Worm (Caenorhabditis elegans): ENCODE measurements around the gene C15H7.3.

C15H7.3 gene

DNA sequence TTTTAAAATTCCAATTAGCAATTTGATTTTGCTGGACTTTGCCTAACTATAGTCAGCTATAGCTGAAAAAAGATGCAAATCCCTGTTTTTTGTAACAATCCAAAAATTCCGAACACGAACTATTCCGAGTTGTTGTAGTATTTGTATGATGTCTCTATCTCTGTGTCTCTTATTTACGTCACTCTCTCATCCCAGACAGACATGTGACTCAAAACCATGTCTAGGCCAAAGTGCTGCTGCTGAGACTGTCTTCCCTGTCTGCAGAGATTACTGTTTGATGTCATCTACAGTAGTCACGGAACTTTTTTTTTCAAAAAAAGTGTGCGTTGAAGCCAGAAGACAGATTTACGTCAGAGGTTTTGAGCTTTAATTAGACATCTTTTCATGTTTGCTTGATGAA lies 14.5 kb upstream of the C15H7.3 start (continued):
- no peak for TF ChIP-seq nhr-237 (tag; optimal IDR thresholded peaks at IDR 0.05)
- TF ChIP-seq ceh-90 (tag; optimal IDR thresholded peaks at IDR 0.05): no peak
- no peak for TF ChIP-seq snpc-4 (tag; optimal IDR thresholded peaks at IDR 0.05)
- no peak for TF ChIP-seq swsn-7 (tag; optimal IDR thresholded peaks at IDR 0.05)
- TF ChIP-seq snu-23 (GFP tag; optimal IDR thresholded peaks at IDR 0.05): peak; percentile 44
- TF ChIP-seq nhr-77 (tag; optimal IDR thresholded peaks at IDR 0.05): no peak
- no peak for TF ChIP-seq unc-86 (tag; optimal IDR thresholded peaks at IDR 0.05)
- TF ChIP-seq lin-14 (GFP tag; optimal IDR thresholded peaks at IDR 0.05): peak; percentile 38
- TF ChIP-seq lin-13 (GFP tag; optimal IDR thresholded peaks at IDR 0.05): peak; percentile 55
- TF ChIP-seq dpl-1 (GFP tag; optimal IDR thresholded peaks at IDR 0.05): peak in 1 of 3 experiments; percentile 22
- TF ChIP-seq lin-35 (GFP tag; optimal IDR thresholded peaks at IDR 0.05): peak in 1 of 2 experiments; percentile 72
- TF ChIP-seq nhr-90 (tag; optimal IDR thresholded peaks at IDR 0.05; ENCODE audit: poor library complexity): peak; percentile 47
- TF ChIP-seq ets-5 (GFP tag; IDR thresholded peaks at IDR 0.05): no peak
- TF ChIP-seq fos-1 (tag; optimal IDR thresholded peaks at IDR 0.05): no peak
- TF ChIP-seq ceh-8 (GFP tag; optimal IDR thresholded peaks at IDR 0.05): no peak
- TF ChIP-seq nhr-12 (tag; optimal IDR thresholded peaks at IDR 0.05): no peak
- no peak for TF ChIP-seq unc-98 (GFP tag; IDR thresholded peaks at IDR 0.05)
- TF ChIP-seq xbp-1 (tag; optimal IDR thresholded peaks at IDR 0.05): peak; percentile 14
- TF ChIP-seq nhr-20 (tag; optimal IDR thresholded peaks at IDR 0.05): peak; percentile 76
- TF ChIP-seq isw-1 (GFP tag; IDR thresholded peaks at IDR 0.05): no peak
- TF ChIP-seq egl-13 (tag; optimal IDR thresholded peaks at IDR 0.05): no peak
- TF ChIP-seq nhr-85 (tag): peak; percentile 95
- peak; percentile 59 for TF ChIP-seq nhr-19 (GFP tag; conservative IDR thresholded peaks at IDR 0.05)
- TF ChIP-seq rnt-1 (tag; optimal IDR thresholded peaks at IDR 0.05): peak; percentile 32
- TF ChIP-seq ces-1 (GFP tag; optimal IDR thresholded peaks at IDR 0.05): no peak
- peak; percentile 54 for TF ChIP-seq grh-1 (GFP tag; IDR thresholded peaks at IDR 0.05)

DNA sequence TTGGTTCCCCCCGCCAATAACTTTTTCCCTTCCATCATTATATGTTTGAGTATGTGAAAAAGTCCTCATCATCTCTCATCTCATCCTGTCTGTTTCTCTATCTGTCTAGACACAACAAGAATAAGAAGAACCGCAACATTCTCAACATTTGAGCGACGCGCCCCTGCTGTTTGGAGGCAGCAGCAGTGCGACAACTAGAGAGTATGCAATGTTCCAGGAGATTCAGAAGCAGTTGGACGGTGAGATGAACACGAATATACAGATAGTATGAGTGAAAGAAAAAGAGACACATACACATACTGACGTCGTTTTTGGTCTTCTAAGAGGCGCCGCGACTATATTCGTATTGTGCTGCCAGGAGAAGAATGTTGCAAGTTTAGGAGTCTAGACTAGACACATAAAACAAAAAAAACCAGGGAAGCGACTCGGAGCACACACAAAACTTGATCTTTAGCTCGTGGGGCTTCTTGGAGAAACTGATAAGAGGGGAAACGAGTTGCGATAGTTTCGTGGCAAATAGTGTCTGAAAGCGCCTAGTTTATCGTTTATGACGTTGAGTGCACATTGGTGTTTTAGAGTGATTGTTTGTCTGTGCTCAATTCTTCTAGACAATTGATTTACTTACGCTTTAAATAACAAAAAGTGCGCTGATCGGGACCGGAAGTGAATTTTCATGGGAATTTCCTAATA lies 13.9 kb upstream of the C15H7.3 start:
- TF ChIP-seq nhr-77 (tag; optimal IDR thresholded peaks at IDR 0.05): peak; percentile 40
- TF ChIP-seq jun-1 (tag; optimal IDR thresholded peaks at IDR 0.05): no peak
- no peak for TF ChIP-seq lin-13 (GFP tag; optimal IDR thresholded peaks at IDR 0.05)
- no peak for TF ChIP-seq unc-130 (tag; optimal IDR thresholded peaks at IDR 0.05)
- peak; percentile 28 for TF ChIP-seq fkh-10 (GFP tag; optimal IDR thresholded peaks at IDR 0.05)
- peak; percentile 26 for TF ChIP-seq swsn-7 (tag; optimal IDR thresholded peaks at IDR 0.05)
- peak; percentile 72 for TF ChIP-seq nhr-85 (tag)
- peak; percentile 18 to 56 for TF ChIP-seq lin-35 (GFP tag; optimal IDR thresholded peaks at IDR 0.05)
- peak; percentile 1 to 18 (median 7) for TF ChIP-seq dpl-1 (GFP tag; optimal IDR thresholded peaks at IDR 0.05)
- TF ChIP-seq lin-14 (GFP tag; optimal IDR thresholded peaks at IDR 0.05): peak; percentile 91
- peak; percentile 6 for TF ChIP-seq dsc-1 (tag; optimal IDR thresholded peaks at IDR 0.05)
- no peak for TF ChIP-seq ama-1 (optimal IDR thresholded peaks at IDR 0.05)
- TF ChIP-seq sup-37 (GFP tag; optimal IDR thresholded peaks at IDR 0.05): no peak
- peak; percentile 26 for TF ChIP-seq tbx-2 (tag; optimal IDR thresholded peaks at IDR 0.05)
- peak; percentile 20 for TF ChIP-seq rnt-1 (tag; optimal IDR thresholded peaks at IDR 0.05)
- TF ChIP-seq nhr-11 (tag; optimal IDR thresholded peaks at IDR 0.05): peak; percentile 38
- no peak for TF ChIP-seq lin-15B (tag; optimal IDR thresholded peaks at IDR 0.05)
- 0 out of 2 replicates have a peak, but pooled peaks have one; percentile 7 for TF ChIP-seq nhr-19 (GFP tag; conservative IDR thresholded peaks at IDR 0.05)
- no peak for TF ChIP-seq nhr-84 (tag; optimal IDR thresholded peaks at IDR 0.05)
- peak; percentile 7 for TF ChIP-seq C16A3.4 (tag; optimal IDR thresholded peaks at IDR 0.05)
- TF ChIP-seq fos-1 (tag; optimal IDR thresholded peaks at IDR 0.05): peak; percentile 42
- peak; percentile 27 to 39 for TF ChIP-seq efl-1 (optimal IDR thresholded peaks at IDR 0.05)
- TF ChIP-seq efl-1 (GFP tag; optimal IDR thresholded peaks at IDR 0.05 in 1 of 2): peak in 1 of 2 experiments; percentile 92
- peak; percentile 26 for TF ChIP-seq skn-1 (tag; optimal IDR thresholded peaks at IDR 0.05)
- TF ChIP-seq egl-27 (tag; optimal IDR thresholded peaks at IDR 0.05): no peak
- peak; percentile 20 for TF ChIP-seq nhr-47 (tag; optimal IDR thresholded peaks at IDR 0.05)
- TF ChIP-seq ceh-82 (tag; optimal IDR thresholded peaks at IDR 0.05): peak in 2 of 3 experiments; percentile 34
- TF ChIP-seq blmp-1 (tag; optimal IDR thresholded peaks at IDR 0.05): peak; percentile 75
- TF ChIP-seq ceh-8 (GFP tag; optimal IDR thresholded peaks at IDR 0.05): no peak
- peak; percentile 57 for TF ChIP-seq mep-1 (tag; optimal IDR thresholded peaks at IDR 0.05)
- TF ChIP-seq elt-2 (tag; optimal IDR thresholded peaks at IDR 0.05): peak; percentile 53
- TF ChIP-seq ceh-88 (GFP tag; IDR thresholded peaks at IDR 0.05): no peak
- TF ChIP-seq pag-3 (tag; optimal IDR thresholded peaks at IDR 0.05; ENCODE audit: borderline replicate concordance, insufficient read depth): no peak
- no peak for TF ChIP-seq nhr-90 (tag; optimal IDR thresholded peaks at IDR 0.05; ENCODE audit: poor library complexity)
- peak; percentile 30 for TF ChIP-seq fkh-8 (tag; optimal IDR thresholded peaks at IDR 0.05)
- TF ChIP-seq snu-23 (GFP tag; optimal IDR thresholded peaks at IDR 0.05): peak; percentile 67

Measured in whole organism, L1 larva.